Fruit fly (Drosophila melanogaster) whole organism, embryonic: ENCODE measurements around the gene dib.

Experiments used
- Ada2b ChIP-seq: fragments of 200-800 bp; sonication (Bioruptor generic); IDR thresholded peaks from 2 replicates; pipeline ENCODE4 v1.3.6; 2022; ENCODE audit warnings: missing biosample characterization, missing genetic modification characterization
- Awh ChIP-seq: fragments of 200-800 bp; sonication (Bioruptor generic); IDR thresholded peaks from 2 replicates; pipeline ENCODE4, ENCODE4 v1.3.6; 2022; ENCODE audit warnings: missing biosample characterization, missing genetic modification characterization
- B-H2 ChIP-seq: fragments of 200-800 bp; sonication (Bioruptor generic); optimal IDR thresholded peaks from 2 replicates; lab custom pipeline; 2018; ENCODE audit warnings: missing biosample characterization, mild to moderate bottlenecking, missing genetic modification characterization
- CG10274 ChIP-seq: fragments of 200-800 bp; sonication (Bioruptor generic); optimal IDR thresholded peaks from 3 replicates; lab custom pipeline; 2017; ENCODE audit warnings: missing biosample characterization, mild to moderate bottlenecking, missing genetic modification characterization
- CG11456 ChIP-seq: fragments of 200-800 bp; sonication (Bioruptor generic); IDR thresholded peaks from 3 replicates; pipeline ENCODE4 v1.3.6; 2022; ENCODE audit warnings: missing biosample characterization, missing genetic modification characterization
- CG12071 ChIP-seq: fragments of 200-800 bp; sonication (Bioruptor generic); optimal IDR thresholded peaks from 3 replicates; lab custom pipeline; 2018; ENCODE audit warnings: missing biosample characterization, mild to moderate bottlenecking, missing genetic modification characterization
- CG12744 ChIP-seq: fragments of 200-800 bp; sonication (Bioruptor generic); optimal IDR thresholded peaks from 2 replicates; lab custom pipeline; 2016; ENCODE audit warnings: missing biosample characterization, missing genetic modification characterization
- CG15011 ChIP-seq: fragments of 200-800 bp; sonication (Bioruptor generic); optimal IDR thresholded peaks from 3 replicates; lab custom pipeline; 2018; ENCODE audit warnings: missing biosample characterization, mild to moderate bottlenecking, missing genetic modification characterization
- CG18262 ChIP-seq: fragments of 200-800 bp; optimal IDR thresholded peaks from 3 replicates; lab custom pipeline; 2019; ENCODE audit warnings: missing biosample characterization, mild to moderate bottlenecking, missing genetic modification characterization, moderate library complexity
- CG2120 ChIP-seq: fragments of 200-800 bp; sonication (Bioruptor generic); optimal IDR thresholded peaks from 3 replicates; lab custom pipeline; 2016; ENCODE audit warnings: missing biosample characterization, missing genetic modification characterization
- CG31365 ChIP-seq: fragments of 200-800 bp; sonication (Bioruptor generic); optimal IDR thresholded peaks from 2 replicates; lab custom pipeline; 2018; ENCODE audit warnings: missing biosample characterization, mild to moderate bottlenecking, missing genetic modification characterization
- CG3838 ChIP-seq: fragments of 200-800 bp; sonication (Bioruptor generic); optimal IDR thresholded peaks from 3 replicates; lab custom pipeline; 2016; ENCODE audit warnings: missing biosample characterization, missing genetic modification characterization
- CG4360 ChIP-seq: fragments of 200-800 bp; sonication (Bioruptor generic); IDR thresholded peaks from 2 replicates; pipeline ENCODE4 v1.3.6; 2022; ENCODE audit warnings: missing biosample characterization, missing genetic modification characterization
- CG6272 ChIP-seq: fragments of 200-800 bp; sonication (Bioruptor generic); IDR thresholded peaks from 2 replicates; pipeline ENCODE4 v1.3.6; 2022; ENCODE audit warnings: missing biosample characterization, missing genetic modification characterization
- CG7271 ChIP-seq: fragments of 200-800 bp; sonication (Bioruptor generic); optimal IDR thresholded peaks from 2 replicates; lab custom pipeline; 2018; ENCODE audit warnings: missing biosample characterization, mild to moderate bottlenecking, missing genetic modification characterization, moderate library complexity
- CG8478 ChIP-seq: fragments of >200 bp; optimal IDR thresholded peaks from 2 replicates; lab custom pipeline; 2018
- CG8944 ChIP-seq: fragments of 200-800 bp; sonication (Bioruptor generic); optimal IDR thresholded peaks from 3 replicates; lab custom pipeline; 2016; ENCODE audit warnings: missing biosample characterization, missing genetic modification characterization
- Gsc ChIP-seq: fragments of 200-800 bp; sonication (Bioruptor generic); IDR thresholded peaks from 2 replicates; pipeline ENCODE4 v1.3.6; 2022; ENCODE audit warnings: missing biosample characterization, missing genetic modification characterization
- HHEX ChIP-seq: fragments of 200-800 bp; sonication (Bioruptor generic); optimal IDR thresholded peaks from 3 replicates; lab custom pipeline; 2017; ENCODE audit warnings: missing biosample characterization, mild to moderate bottlenecking, missing genetic modification characterization, missing genetic modification reagents
- Hey ChIP-seq: fragments of 200-800 bp; sonication (Bioruptor generic); optimal IDR thresholded peaks from 3 replicates; lab custom pipeline; 2018; ENCODE audit warnings: missing biosample characterization, mild to moderate bottlenecking, missing genetic modification characterization
- HmgD ChIP-seq: fragments of 200-800 bp; sonication (Bioruptor generic); optimal IDR thresholded peaks from 3 replicates; lab custom pipeline; 2016; ENCODE audit warnings: missing biosample characterization, missing genetic modification characterization
- Jarid2 ChIP-seq: fragments of 200-800 bp; sonication (Bioruptor generic); optimal IDR thresholded peaks from 3 replicates; lab custom pipeline; 2017; ENCODE audit warnings: mild to moderate bottlenecking, missing biosample characterization, missing genetic modification reagents, missing genetic modification characterization
- Tbp ChIP-seq: fragments of >200 bp; optimal IDR thresholded peaks from 2 replicates; lab custom pipeline; 2018; ENCODE audit warnings: missing biosample characterization, missing genetic modification characterization
- Trl ChIP-seq, 3 experiments: fragments of >200 bp in 2 of 3; fragments of 200-800 bp in 1 of 3; sonication (Bioruptor generic) in 1 of 3; optimal IDR thresholded peaks; 2 replicates in 1 of 3; 3 replicates in 2 of 3; lab custom pipeline; 2016 to 2017; ENCODE audit warnings: missing biosample characterization in 1 of 3, missing genetic modification characterization in 1 of 3
- Usf ChIP-seq: fragments of 200-800 bp; sonication (Bioruptor generic); optimal IDR thresholded peaks from 2 replicates; lab custom pipeline; 2017; ENCODE audit warnings: missing genotype, missing biosample characterization, missing genetic modification characterization
- abd-A ChIP-seq: fragments of 200-800 bp; sonication (Bioruptor generic); optimal IDR thresholded peaks from 3 replicates; lab custom pipeline; 2019; ENCODE audit warnings: missing biosample characterization, mild to moderate bottlenecking, missing genetic modification characterization, moderate library complexity
- cg ChIP-seq: fragments of 200-800 bp; sonication (Bioruptor generic); optimal IDR thresholded peaks from 3 replicates; lab custom pipeline; 2019; ENCODE audit warnings: missing biosample characterization, mild to moderate bottlenecking, missing genetic modification characterization, moderate library complexity
- chm ChIP-seq: fragments of 200-800 bp; sonication (Bioruptor generic); IDR thresholded peaks from 2 replicates; pipeline ENCODE4 v1.3.6; 2022; ENCODE audit warnings: missing biosample characterization, missing genetic modification characterization
- ci ChIP-seq: fragments of 200-800 bp; sonication (Bioruptor generic); IDR thresholded peaks from 3 replicates; pipeline ENCODE4 v1.3.6; 2022; ENCODE audit warnings: missing biosample characterization, missing genetic modification characterization
- crol ChIP-seq: fragments of 200-800 bp; sonication (Bioruptor generic); IDR thresholded peaks from 2 replicates; pipeline ENCODE4 v1.3.6; 2022; ENCODE audit warnings: missing biosample characterization, missing genetic modification characterization
- dmrt99B ChIP-seq: fragments of 200-800 bp; sonication (Bioruptor generic); optimal IDR thresholded peaks from 2 replicates; lab custom pipeline; 2018; ENCODE audit warnings: missing biosample characterization, mild to moderate bottlenecking, missing genetic modification characterization, moderate library complexity
- fru ChIP-seq: fragments of >200 bp; optimal IDR thresholded peaks from 2 replicates; lab custom pipeline; 2017
- gem ChIP-seq: fragments of 200-800 bp; sonication (Bioruptor generic); optimal IDR thresholded peaks from 2 replicates; lab custom pipeline; 2019; ENCODE audit warnings: missing biosample characterization, mild to moderate bottlenecking, missing genetic modification characterization, moderate library complexity
- jumu ChIP-seq: fragments of 200-800 bp; sonication (Bioruptor generic); optimal IDR thresholded peaks from 3 replicates; lab custom pipeline; 2016; ENCODE audit warnings: missing biosample characterization, missing genetic modification characterization
- kni ChIP-seq: fragments of 200-800 bp; sonication (Bioruptor generic); optimal IDR thresholded peaks from 3 replicates; lab custom pipeline; 2017; ENCODE audit warnings: mild to moderate bottlenecking, missing biosample characterization, missing genetic modification reagents, missing genetic modification characterization
- lov ChIP-seq, 2 experiments: fragments of 200-800 bp in 1 of 2; fragments of >200 bp in 1 of 2; sonication (Bioruptor generic) in 1 of 2; IDR thresholded peaks in 1 of 2; optimal IDR thresholded peaks in 1 of 2; 2 replicates in 1 of 2; 3 replicates in 1 of 2; pipeline versions ENCODE4 v1.3.6 to Lab custom; 2017 to 2022; ENCODE audit warnings: missing biosample characterization in 1 of 2, missing genetic modification characterization in 1 of 2
- mirr ChIP-seq: fragments of 200-800 bp; sonication (Bioruptor generic); optimal IDR thresholded peaks from 3 replicates; lab custom pipeline; 2018; ENCODE audit warnings: missing biosample characterization, mild to moderate bottlenecking, missing genetic modification characterization
- nerfin-1 ChIP-seq: fragments of 200-800 bp; sonication (Bioruptor generic); optimal IDR thresholded peaks from 3 replicates; lab custom pipeline; 2019; ENCODE audit warnings: missing biosample characterization, mild to moderate bottlenecking, missing genetic modification characterization, moderate library complexity
- nerfin-2 ChIP-seq: fragments of 200-800 bp; sonication (Bioruptor generic); IDR thresholded peaks from 2 replicates; pipeline ENCODE4 v1.3.6; 2022; ENCODE audit warnings: missing biosample characterization, missing genetic modification characterization; ENCODE audit not compliant: partially characterized antibody
- oc ChIP-seq: fragments of 200-800 bp; sonication (Bioruptor generic); optimal IDR thresholded peaks from 2 replicates; lab custom pipeline; 2018; ENCODE audit warnings: missing biosample characterization, mild to moderate bottlenecking, missing genetic modification characterization, moderate library complexity
- pros ChIP-seq: fragments of 200-800 bp; sonication (Bioruptor generic); optimal IDR thresholded peaks from 3 replicates; lab custom pipeline; 2019; ENCODE audit warnings: missing biosample characterization, mild to moderate bottlenecking, missing genetic modification characterization, moderate library complexity
- row ChIP-seq: fragments of 200-800 bp; sonication (Bioruptor generic); IDR thresholded peaks from 3 replicates; pipeline ENCODE4 v1.3.6; 2022; ENCODE audit warnings: missing biosample characterization, missing genetic modification characterization
- run ChIP-seq: fragments of 200-800 bp; sonication (Bioruptor generic); optimal IDR thresholded peaks from 3 replicates; lab custom pipeline; 2018; ENCODE audit warnings: missing biosample characterization, mild to moderate bottlenecking, missing genetic modification characterization
- sd ChIP-seq: fragments of 200-800 bp; sonication (Bioruptor generic); optimal IDR thresholded peaks from 3 replicates; lab custom pipeline; 2018; ENCODE audit warnings: missing biosample characterization, mild to moderate bottlenecking, missing genetic modification characterization, moderate library complexity
- seq ChIP-seq: fragments of 200-800 bp; sonication (Bioruptor generic); IDR thresholded peaks from 2 replicates; pipeline ENCODE4 v1.3.6; 2022; ENCODE audit warnings: missing biosample characterization, missing genetic modification characterization
- slbo ChIP-seq: fragments of 200-800 bp; sonication (Bioruptor generic); IDR thresholded peaks from 2 replicates; pipeline ENCODE4 v1.3.6; 2022; ENCODE audit warnings: missing biosample characterization, missing genetic modification characterization
- sqz ChIP-seq: fragments of 200-800 bp; sonication (Bioruptor generic); optimal IDR thresholded peaks from 3 replicates; lab custom pipeline; 2018; ENCODE audit warnings: missing biosample characterization, mild to moderate bottlenecking, missing genetic modification characterization
- sr ChIP-seq: fragments of 200-800 bp; sonication (Bioruptor generic); IDR thresholded peaks from 3 replicates; pipeline ENCODE4 v1.3.6; 2022; ENCODE audit warnings: missing biosample characterization, missing genetic modification characterization
- ssp ChIP-seq: fragments of 200-800 bp; sonication (Bioruptor generic); IDR thresholded peaks from 2 replicates; pipeline ENCODE4 v1.3.6; 2022; ENCODE audit warnings: missing biosample characterization, missing genetic modification characterization
- unc-4 ChIP-seq: fragments of 200-800 bp; sonication (Bioruptor generic); IDR thresholded peaks from 2 replicates; pipeline ENCODE4 v1.3.6; 2022; ENCODE audit warnings: missing biosample characterization, missing genetic modification characterization; ENCODE audit not compliant: partially characterized antibody
- vnd ChIP-seq: fragments of 200-800 bp; sonication (Bioruptor generic); IDR thresholded peaks from 3 replicates; pipeline ENCODE4 v1.3.6; 2022; ENCODE audit warnings: missing biosample characterization, missing genetic modification characterization; ENCODE audit not compliant: partially characterized antibody
- z ChIP-seq: fragments of 200-800 bp; sonication (Bioruptor generic); IDR thresholded peaks from 3 replicates; pipeline ENCODE4 v1.3.6; 2022; ENCODE audit warnings: missing biosample characterization, missing genetic modification characterization

Gene dib

dm6 chr3L:4073755-4074154 is 11.7 kb downstream of the dib start, which contains the start of gene Faa (continued):
- TF ChIP-seq HHEX (GFP tag; lab: Kevin White, UChicago) (no peak), CG3838 (no peak), gem (tag; lab: Kevin White, UChicago) (no peak), Tbp (GFP tag; lab: Kevin White, UChicago) (no peak), unc-4 (GFP tag; lab: Robert Waterston, UW) (no peak), CG12071 (GFP tag; lab: Kevin White, UChicago) (no peak), Gsc (GFP tag; lab: Robert Waterston, UW) (no peak), CG8944 (GFP tag; lab: Kevin White, UChicago) (no peak), CG6272 (GFP tag; lab: Robert Waterston, UW) (no peak), CG4360 (no peak), CG18262 (tag; lab: Kevin White, UChicago) (no peak), nerfin-2 (no peak), vnd (GFP tag; lab: Robert Waterston, UW) (no peak), B-H2 (GFP tag; lab: Kevin White, UChicago) (no peak), CG15011 (no peak), Usf (GFP tag; lab: Kevin White, UChicago) (no peak), dmrt99B (tag; lab: Kevin White, UChicago) (no peak), Awh (GFP tag; lab: Robert Waterston, UW) (no peak), CG10274 (no peak), CG31365 (tag; lab: Kevin White, UChicago) (no peak), Trl (optimal IDR thresholded peaks at IDR 0.05; lab: Kevin White, UChicago) (peak; percentile 50 to 55), Trl (GFP tag; optimal IDR thresholded peaks at IDR 0.05; lab: Kevin White, UChicago) (no peak), z (GFP tag; lab: Robert Waterston, UW) (peak; percentile 93), HmgD (GFP tag; lab: Kevin White, UChicago) (no peak), fru (lab: Kevin White, UChicago) (no peak), ci (GFP tag; lab: Robert Waterston, UW) (peak; percentile 32; the same call in 1 of the 3 replicates), CG2120 (GFP tag; lab: Kevin White, UChicago) (no peak), chm (no peak), CG12744 (no peak), row (GFP tag; lab: Robert Waterston, UW) (no peak), Jarid2 (peak; percentile 75), Ada2b (GFP tag; lab: Robert Waterston, UW) (no peak)

dm6 chr3L:4076907-4077306 is 14.8 kb downstream of the dib start:
- TF ChIP-seq sqz (GFP tag; lab: Kevin White, UChicago): peak; percentile 85
- TF ChIP-seq cg (GFP tag; lab: Kevin White, UChicago): peak; percentile 5
- peak; percentile 39; the same call in 1 of the 2 replicates for TF ChIP-seq seq (GFP tag; lab: Robert Waterston, UW)
- 0 out of 3 replicates have a peak, but pooled peaks have one; percentile 35 for TF ChIP-seq CG11456 (GFP tag; lab: Robert Waterston, UW)
- no peak for TF ChIP-seq lov (optimal IDR thresholded peaks at IDR 0.05; lab: Kevin White, UChicago)
- TF ChIP-seq lov (GFP tag; IDR thresholded peaks at IDR 0.05; lab: Robert Waterston, UW): 0 out of 3 replicates have a peak, but pooled peaks have one; percentile 10
- TF ChIP-seq ssp (GFP tag; lab: Robert Waterston, UW): no peak
- peak; percentile 77 for TF ChIP-seq run (tag; lab: Kevin White, UChicago)
- 0 out of 2 replicates have a peak, but pooled peaks have one; percentile 25 for TF ChIP-seq crol (GFP tag; lab: Robert Waterston, UW)
- no peak for TF ChIP-seq CG8478 (lab: Kevin White, UChicago)
- TF ChIP-seq sd (tag; lab: Kevin White, UChicago): peak; percentile 2
- no peak for TF ChIP-seq CG7271 (tag; lab: Kevin White, UChicago)
- peak; percentile 83 for TF ChIP-seq pros (GFP tag; lab: Kevin White, UChicago)
- TF ChIP-seq kni (GFP tag; lab: Kevin White, UChicago): peak; percentile 11
- no peak for TF ChIP-seq jumu
- no peak for TF ChIP-seq slbo (GFP tag; lab: Robert Waterston, UW)
- TF ChIP-seq mirr: peak; percentile 49
- peak; percentile 40 for TF ChIP-seq oc (tag; lab: Kevin White, UChicago)
- peak; percentile 65 for TF ChIP-seq nerfin-1 (tag; lab: Kevin White, UChicago)
- TF ChIP-seq sr (GFP tag; lab: Robert Waterston, UW): 0 out of 3 replicates have a peak, but pooled peaks have one; percentile 25
- peak; percentile 88 for TF ChIP-seq Hey (tag; lab: Kevin White, UChicago)
- TF ChIP-seq abd-A: peak; percentile 94
